Fruit fly (Drosophila melanogaster) whole organism, wandering third instar larva: ENCODE results near the gene CG11563.

Source experiments
- Abd-B ChIP-seq: fragments of >200 bp; optimal IDR thresholded peaks from 2 replicates; lab custom pipeline; 2017; ENCODE audit warnings: missing biosample characterization, missing genetic modification characterization
- Dif ChIP-seq: fragments of 200-275, 200-300 bp; sonication (Bioruptor generic); optimal IDR thresholded peaks from 2 replicates; lab custom pipeline; 2018; ENCODE audit warnings: missing biosample characterization, missing genetic modification characterization; ENCODE audit not compliant: partially characterized antibody
- Jra ChIP-seq: sonication (Bioruptor generic); optimal IDR thresholded peaks from 2 replicates; lab custom pipeline; 2016; ENCODE audit warnings: missing biosample characterization, missing genetic modification characterization
- br ChIP-seq: fragments of 200-800 bp; sonication (Bioruptor generic); optimal IDR thresholded peaks from 2 replicates; lab custom pipeline; 2016; ENCODE audit warnings: missing biosample characterization, missing genetic modification characterization
- ey ChIP-seq: fragments of 200-800 bp; sonication (Bioruptor generic); optimal IDR thresholded peaks from 2 replicates; lab custom pipeline; 2016; ENCODE audit warnings: missing biosample characterization, missing genetic modification characterization
- pan ChIP-seq: fragments of >200 bp; optimal IDR thresholded peaks from 2 replicates; lab custom pipeline; 2017

dm6 chr3R:31717299-31718167, 19.3 kb upstream of the CG11563 start:
- TF ChIP-seq Dif (GFP tag; lab: Kevin White, UChicago), result no peak
- TF ChIP-seq Abd-B (GFP tag; lab: Kevin White, UChicago), result no peak
- TF ChIP-seq Jra (GFP tag; lab: Kevin White, UChicago), result peak; percentile 19
- peak; percentile 78 for TF ChIP-seq br (GFP tag; lab: Kevin White, UChicago)
- peak; percentile 77 for TF ChIP-seq ey (GFP tag; lab: Kevin White, UChicago)
- TF ChIP-seq pan (lab: Kevin White, UChicago), result no peak
